Fruit fly (Drosophila melanogaster) whole organism, embryonic: ENCODE results near the gene mRpS7.
A peak's percentile ranks its signal among the peaks of the same experiment; 100 is the strongest.

Source experiments
- ATbp ChIP-seq: fragments of 200-800 bp; sonication (Bioruptor generic); optimal IDR thresholded peaks from 2 replicates; lab custom pipeline; 2017; ENCODE audit warnings: missing biosample characterization, mild to moderate bottlenecking, missing genetic modification characterization, missing genetic modification reagents
- Abd-B ChIP-seq: fragments of 200-800 bp; sonication (Bioruptor generic); optimal IDR thresholded peaks from 2 replicates; lab custom pipeline; 2018; ENCODE audit warnings: missing biosample characterization, mild to moderate bottlenecking, missing genetic modification characterization, moderate library complexity
- BtbVII ChIP-seq: fragments of 200-800 bp; sonication (Bioruptor generic); optimal IDR thresholded peaks from 3 replicates; lab custom pipeline; 2017; ENCODE audit warnings: missing biosample characterization, mild to moderate bottlenecking, missing genetic modification characterization
- CG10267 ChIP-seq: fragments of 200-800 bp; sonication (Bioruptor generic); optimal IDR thresholded peaks from 2 replicates; lab custom pipeline; 2018; ENCODE audit warnings: missing biosample characterization, mild to moderate bottlenecking, missing genetic modification characterization, moderate library complexity
- CG10543 ChIP-seq: fragments of 200-800 bp; sonication (Bioruptor generic); optimal IDR thresholded peaks from 3 replicates; lab custom pipeline; 2017; ENCODE audit warnings: missing biosample characterization, mild to moderate bottlenecking, missing genetic modification characterization, moderate library complexity
- CG11695 ChIP-seq: fragments of 200-800 bp; sonication (Bioruptor generic); IDR thresholded peaks from 3 replicates; pipeline ENCODE4 v1.3.6; 2022; ENCODE audit warnings: missing biosample characterization, missing genetic modification characterization
- CG13296 ChIP-seq: fragments of 200-800 bp; sonication (Bioruptor generic); optimal IDR thresholded peaks from 3 replicates; lab custom pipeline; 2018; ENCODE audit warnings: missing biosample characterization, mild to moderate bottlenecking, missing genetic modification characterization
- CG13424 ChIP-seq: fragments of 200-800 bp; sonication (Bioruptor generic); optimal IDR thresholded peaks from 2 replicates; lab custom pipeline; 2019; ENCODE audit warnings: missing biosample characterization, mild to moderate bottlenecking, missing genetic modification characterization, moderate library complexity
- CG15011 ChIP-seq: fragments of 200-800 bp; sonication (Bioruptor generic); optimal IDR thresholded peaks from 3 replicates; lab custom pipeline; 2018; ENCODE audit warnings: missing biosample characterization, mild to moderate bottlenecking, missing genetic modification characterization
- CG1603 ChIP-seq: fragments of 200-800 bp; sonication (Bioruptor generic); optimal IDR thresholded peaks from 2 replicates; lab custom pipeline; 2019; ENCODE audit warnings: missing biosample characterization, mild to moderate bottlenecking, missing genetic modification characterization, moderate library complexity
- CG1647 ChIP-seq: fragments of 200-800 bp; sonication (Bioruptor generic); optimal IDR thresholded peaks from 3 replicates; lab custom pipeline; 2016; ENCODE audit warnings: missing biosample characterization, missing genetic modification characterization
- CG16813 ChIP-seq: fragments of 200-800 bp; sonication (Bioruptor generic); IDR thresholded peaks from 3 replicates; pipeline ENCODE4 v1.3.6; 2022; ENCODE audit warnings: missing biosample characterization, missing genetic modification characterization; ENCODE audit not compliant: partially characterized antibody
- CG18011 ChIP-seq: fragments of 200-800 bp; sonication (Bioruptor generic); optimal IDR thresholded peaks from 2 replicates; lab custom pipeline; 2017; ENCODE audit warnings: missing biosample characterization, missing genetic modification characterization, mild to moderate bottlenecking, moderate library complexity, missing genotype
- CG3407 ChIP-seq: fragments of 200-800 bp; sonication (Bioruptor generic); optimal IDR thresholded peaks from 2 replicates; lab custom pipeline; 2018; ENCODE audit warnings: missing biosample characterization, mild to moderate bottlenecking, missing genetic modification characterization
- CG3847 ChIP-seq: fragments of 200-800 bp; sonication (Bioruptor generic); IDR thresholded peaks from 2 replicates; pipeline ENCODE4 v1.3.6; 2022; ENCODE audit warnings: missing biosample characterization, missing genetic modification characterization
- CG7928 ChIP-seq: fragments of 200-800 bp; sonication (Bioruptor generic); optimal IDR thresholded peaks from 2 replicates; lab custom pipeline; 2017; ENCODE audit warnings: missing biosample characterization, mild to moderate bottlenecking, missing genetic modification characterization
- CG8281 ChIP-seq: fragments of 200-800 bp; sonication (Bioruptor generic); optimal IDR thresholded peaks from 2 replicates; lab custom pipeline; 2018; ENCODE audit warnings: missing biosample characterization, mild to moderate bottlenecking, missing genetic modification characterization, moderate library complexity
- CoRest ChIP-seq: fragments of 200-800 bp; sonication (Bioruptor generic); optimal IDR thresholded peaks from 3 replicates; lab custom pipeline; 2018; ENCODE audit warnings: missing biosample characterization, mild to moderate bottlenecking, missing genetic modification characterization, moderate library complexity
- Dfd ChIP-seq, 2 experiments: fragments of >200 bp; optimal IDR thresholded peaks; 2 replicates each; lab custom pipeline; 2017; ENCODE audit warnings: missing biosample characterization in 2 of 2, missing genetic modification characterization in 2 of 2
- H15 ChIP-seq: fragments of 200-800 bp; sonication (Bioruptor generic); IDR thresholded peaks from 3 replicates; pipeline ENCODE4 v1.3.6; 2022; ENCODE audit warnings: missing biosample characterization, missing genetic modification characterization
- Lpt ChIP-seq: fragments of >200 bp; optimal IDR thresholded peaks from 2 replicates; lab custom pipeline; 2018; ENCODE audit warnings: missing biosample characterization, missing genetic modification characterization
- Meics ChIP-seq: fragments of 200-800 bp; sonication (Bioruptor generic); optimal IDR thresholded peaks from 2 replicates; lab custom pipeline; 2017; ENCODE audit warnings: missing biosample characterization, mild to moderate bottlenecking, missing genetic modification characterization
- NFAT ChIP-seq: fragments of 200-800 bp; sonication (Bioruptor generic); IDR thresholded peaks from 2 replicates; pipeline ENCODE4 v1.3.6; 2022; ENCODE audit warnings: missing biosample characterization, missing genetic modification characterization
- Oli ChIP-seq: fragments of 200-800 bp; sonication (Bioruptor generic); optimal IDR thresholded peaks from 2 replicates; lab custom pipeline; 2018; ENCODE audit warnings: missing biosample characterization, mild to moderate bottlenecking, missing genetic modification characterization, moderate library complexity
- Ptx1 ChIP-seq: fragments of 200-800 bp; sonication (Bioruptor generic); IDR thresholded peaks from 2 replicates; pipeline ENCODE4 v1.3.6; 2022; ENCODE audit warnings: missing biosample characterization, missing genetic modification characterization
- Ravus ChIP-seq: fragments of 200-800 bp; sonication (Bioruptor generic); IDR thresholded peaks from 2 replicates; pipeline ENCODE4 v1.3.6; 2022; ENCODE audit warnings: missing biosample characterization, missing genetic modification characterization
- Rfx ChIP-seq: fragments of 200-800 bp; sonication (Bioruptor generic); IDR thresholded peaks from 2 replicates; pipeline ENCODE4 v1.3.6; 2022; ENCODE audit warnings: missing biosample characterization, missing genetic modification characterization
- Usf ChIP-seq: fragments of 200-800 bp; sonication (Bioruptor generic); optimal IDR thresholded peaks from 2 replicates; lab custom pipeline; 2017; ENCODE audit warnings: missing genotype, missing biosample characterization, missing genetic modification characterization
- ab ChIP-seq: fragments of 200-800 bp; sonication (Bioruptor generic); optimal IDR thresholded peaks from 2 replicates; lab custom pipeline; 2016; ENCODE audit warnings: missing biosample characterization, missing genetic modification characterization
- az2 ChIP-seq: fragments of 200-800 bp; sonication (Bioruptor generic); optimal IDR thresholded peaks from 3 replicates; lab custom pipeline; 2016; ENCODE audit warnings: missing biosample characterization, missing genetic modification characterization
- bigmax ChIP-seq: fragments of 200-800 bp; sonication (Bioruptor generic); optimal IDR thresholded peaks from 2 replicates; lab custom pipeline; 2018; ENCODE audit warnings: missing biosample characterization, mild to moderate bottlenecking, missing genetic modification characterization
- bowl ChIP-seq: fragments of 200-800 bp; sonication (Bioruptor generic); IDR thresholded peaks from 2 replicates; pipeline ENCODE4 v1.3.6; 2022; ENCODE audit warnings: missing biosample characterization, missing genetic modification characterization
- bsh ChIP-seq, 2 experiments: fragments of 200-800 bp; sonication (Bioruptor generic); optimal IDR thresholded peaks; 2 replicates each; lab custom pipeline; 2017 to 2018; ENCODE audit warnings: mild to moderate bottlenecking in 2 of 2, missing biosample characterization in 2 of 2, missing genetic modification characterization in 2 of 2, moderate library complexity in 1 of 2
- cas ChIP-seq: fragments of 200-800 bp; sonication (Bioruptor generic); IDR thresholded peaks from 2 replicates; pipeline ENCODE4 v1.3.6; 2022; ENCODE audit warnings: missing biosample characterization, missing genetic modification characterization
- crp ChIP-seq, 2 experiments: fragments of 200-800 bp; sonication (Bioruptor generic); optimal IDR thresholded peaks; 2 replicates in 1 of 2; 3 replicates in 1 of 2; lab custom pipeline; 2017; ENCODE audit warnings: missing biosample characterization in 2 of 2, missing genetic modification characterization in 2 of 2, mild to moderate bottlenecking in 1 of 2, moderate library complexity in 1 of 2
- dysf ChIP-seq: fragments of 200-800 bp; sonication (Bioruptor generic); IDR thresholded peaks from 3 replicates; pipeline ENCODE4 v1.3.6; 2022; ENCODE audit warnings: missing biosample characterization, missing genetic modification characterization
- eve ChIP-seq, 2 experiments: fragments of >200 bp; optimal IDR thresholded peaks; 2 replicates each; lab custom pipeline; 2017; ENCODE audit warnings: missing biosample characterization in 2 of 2, missing genetic modification characterization in 2 of 2
- fd96Cb ChIP-seq: fragments of 200-800 bp; sonication (Bioruptor generic); optimal IDR thresholded peaks from 2 replicates; lab custom pipeline; 2018; ENCODE audit warnings: missing biosample characterization, mild to moderate bottlenecking, missing genetic modification characterization, moderate library complexity
- gem ChIP-seq: fragments of 200-800 bp; sonication (Bioruptor generic); optimal IDR thresholded peaks from 2 replicates; lab custom pipeline; 2019; ENCODE audit warnings: missing biosample characterization, mild to moderate bottlenecking, missing genetic modification characterization, moderate library complexity
- gsb-n ChIP-seq: fragments of 200-800 bp; sonication (Bioruptor generic); optimal IDR thresholded peaks from 3 replicates; lab custom pipeline; 2018; ENCODE audit warnings: missing biosample characterization, mild to moderate bottlenecking, missing genetic modification characterization
- insv ChIP-seq, 2 experiments: fragments of 200-800 bp; sonication (Bioruptor generic); optimal IDR thresholded peaks; 3 replicates each; lab custom pipeline; 2016 to 2018; ENCODE audit warnings: missing biosample characterization in 2 of 2, missing genetic modification characterization in 2 of 2
- otp ChIP-seq: fragments of 200-800 bp; sonication (Bioruptor generic); IDR thresholded peaks from 3 replicates; pipeline ENCODE4, ENCODE4 v1.3.6; 2022; ENCODE audit warnings: missing biosample characterization, missing genetic modification characterization
- phol ChIP-seq: fragments of 200-800 bp; sonication (Bioruptor generic); optimal IDR thresholded peaks from 3 replicates; lab custom pipeline; 2018; ENCODE audit warnings: missing biosample characterization, mild to moderate bottlenecking, missing genetic modification characterization, moderate library complexity
- prd ChIP-seq, 3 experiments: fragments of >200 bp in 2 of 3; fragments of 200-800 bp in 1 of 3; sonication (Bioruptor generic) in 1 of 3; optimal IDR thresholded peaks in 2 of 3; IDR thresholded peaks in 1 of 3; 2 replicates in 2 of 3; 3 replicates in 1 of 3; pipeline versions ENCODE4 v1.3.6 to Lab custom; 2017 to 2022; ENCODE audit warnings: missing biosample characterization in 1 of 3, missing genetic modification characterization in 1 of 3
- row ChIP-seq: fragments of 200-800 bp; sonication (Bioruptor generic); IDR thresholded peaks from 3 replicates; pipeline ENCODE4 v1.3.6; 2022; ENCODE audit warnings: missing biosample characterization, missing genetic modification characterization
- ssp ChIP-seq: fragments of 200-800 bp; sonication (Bioruptor generic); IDR thresholded peaks from 2 replicates; pipeline ENCODE4 v1.3.6; 2022; ENCODE audit warnings: missing biosample characterization, missing genetic modification characterization
- stwl ChIP-seq: fragments of 200-800 bp; sonication (Bioruptor generic); optimal IDR thresholded peaks from 3 replicates; lab custom pipeline; 2018; ENCODE audit warnings: missing biosample characterization, mild to moderate bottlenecking, missing genetic modification characterization, moderate library complexity
- sug ChIP-seq: fragments of 200-800 bp; optimal IDR thresholded peaks from 2 replicates; lab custom pipeline; 2019; ENCODE audit warnings: missing biosample characterization, mild to moderate bottlenecking, missing genetic modification characterization, moderate library complexity
- unpg ChIP-seq: fragments of 200-800 bp; sonication (Bioruptor generic); optimal IDR thresholded peaks from 3 replicates; lab custom pipeline; 2018; ENCODE audit warnings: missing biosample characterization, mild to moderate bottlenecking, missing genetic modification characterization, moderate library complexity
- usp ChIP-seq: fragments of >200 bp; optimal IDR thresholded peaks from 2 replicates; lab custom pipeline; 2017; ENCODE audit warnings: missing biosample characterization, missing genetic modification characterization
- zen ChIP-seq: fragments of 200-800 bp; sonication (Bioruptor generic); optimal IDR thresholded peaks from 3 replicates; lab custom pipeline; 2018; ENCODE audit warnings: missing biosample characterization, mild to moderate bottlenecking, missing genetic modification characterization, moderate library complexity

Gene mRpS7

dm6 chr2L:10342471-10342870 lies 44.0 kb upstream of the mRpS7 start, which contains the start of gene Sps2 (continued):
- TF ChIP-seq dysf (no peak), Ravus (GFP tag; lab: Robert Waterston, UW) (no peak), eve (GFP tag; optimal IDR thresholded peaks at IDR 0.05; lab: Kevin White, UChicago) (no peak), zen (tag; lab: Kevin White, UChicago) (no peak), bsh (GFP tag; optimal IDR thresholded peaks at IDR 0.05; lab: Kevin White, UChicago) (no peak), Dfd (GFP tag; optimal IDR thresholded peaks at IDR 0.05; lab: Kevin White, UChicago) (no peak), gsb-n (tag; lab: Kevin White, UChicago) (no peak), bigmax (GFP tag; lab: Kevin White, UChicago) (no peak), H15 (GFP tag; lab: Robert Waterston, UW) (no peak), Oli (tag; lab: Kevin White, UChicago) (no peak), ATbp (GFP tag; lab: Kevin White, UChicago) (no peak), CG13424 (tag; lab: Kevin White, UChicago) (no peak), row (GFP tag; lab: Robert Waterston, UW) (peak; percentile 77), gem (tag; lab: Kevin White, UChicago) (peak; percentile 33), CG15011 (GFP tag; lab: Kevin White, UChicago) (no peak), fd96Cb (tag; lab: Kevin White, UChicago) (no peak), BtbVII (GFP tag; lab: Kevin White, UChicago) (no peak), usp (GFP tag; lab: Kevin White, UChicago) (no peak), az2 (GFP tag; lab: Kevin White, UChicago) (no peak), bowl (GFP tag; lab: Robert Waterston, UW) (no peak), Lpt (GFP tag; lab: Kevin White, UChicago) (no peak), Rfx (GFP tag; lab: Robert Waterston, UW) (no peak), ab (no peak), phol (tag; lab: Kevin White, UChicago) (peak; percentile 42), Meics (GFP tag; lab: Kevin White, UChicago) (no peak), CG1603 (tag; lab: Kevin White, UChicago) (peak; percentile 35), CG1647 (GFP tag; lab: Kevin White, UChicago) (no peak), insv (GFP tag; optimal IDR thresholded peaks at IDR 0.05; lab: Kevin White, UChicago) (no peak), prd (optimal IDR thresholded peaks at IDR 0.05; lab: Kevin White, UChicago) (no peak), prd (GFP tag; IDR thresholded peaks at IDR 0.05; lab: Robert Waterston, UW) (no peak), NFAT (GFP tag; lab: Robert Waterston, UW) (no peak; the same call in 1 of the 2 replicates), CoRest (tag; lab: Kevin White, UChicago) (no peak), stwl (peak; percentile 57), unpg (GFP tag; lab: Kevin White, UChicago) (no peak), crp (GFP tag; optimal IDR thresholded peaks at IDR 0.05; lab: Kevin White, UChicago) (peak; percentile 82 to 96), Abd-B (GFP tag; lab: Kevin White, UChicago) (no peak), CG18011 (GFP tag; lab: Kevin White, UChicago) (no peak), CG11695 (no peak), sug (tag; lab: Kevin White, UChicago) (peak; percentile 35), CG10543 (no peak), CG13296 (peak; percentile 18), cas (no peak), CG7928 (no peak), ssp (peak; percentile 17; the same call in 1 of the 2 replicates), CG10267 (tag; lab: Kevin White, UChicago) (peak; percentile 19), otp (GFP tag; lab: Robert Waterston, UW) (no peak), CG16813 (GFP tag; lab: Robert Waterston, UW) (peak; percentile 75), CG3407 (no peak), Usf (no peak), CG8281 (tag; lab: Kevin White, UChicago) (no peak), CG3847 (GFP tag; lab: Robert Waterston, UW) (no peak), Ptx1 (GFP tag; lab: Robert Waterston, UW) (no peak)
